Fruit fly (Drosophila melanogaster): Measurements from ENCODE around the gene aop.

dm6 chr2L:2226259-2227121 is 47.9 kb upstream of the aop start, which contains the start of the genes CG15387 and sau:
- TF ChIP-seq lz (GFP tag; optimal IDR thresholded peaks at IDR 0.05) = peak; percentile 93
- TF ChIP-seq Eip75B (GFP tag; optimal IDR thresholded peaks at IDR 0.05) = peak; percentile 84
- TF ChIP-seq CG3919 (GFP tag; optimal IDR thresholded peaks at IDR 0.05) = peak; percentile 87
- TF ChIP-seq Hr39 (GFP tag; optimal IDR thresholded peaks at IDR 0.05) = peak; percentile 93
